Worm (Caenorhabditis elegans): Measurements from ENCODE around the gene tag-275.

- TF ChIP-seq W03F9.2 (tag; optimal IDR thresholded peaks at IDR 0.05) (no peak), him-1 (tag; optimal IDR thresholded peaks at IDR 0.05) (no peak), dao-5 (tag; optimal IDR thresholded peaks at IDR 0.05) (no peak)
Measured at ce11 chrX:6155436-6155835, 5.1 kb upstream of the tag-275 start.
